Worm (Caenorhabditis elegans) whole organism, early embryonic: ENCODE data around the gene F58E6.5.

Source experiments
- B0310.2 ChIP-seq: sonication (generic microtip); optimal IDR thresholded peaks from 2 replicates; lab custom pipeline; 2016; ENCODE audit warnings: mild to moderate bottlenecking, missing genetic modification characterization, missing compliant biosample characterization
- aly-1 ChIP-seq: sonication (generic microtip); optimal IDR thresholded peaks from 2 replicates; lab custom pipeline; 2016; ENCODE audit warnings: missing genetic modification characterization, missing compliant biosample characterization
- ama-1 ChIP-seq: fragments of 150-350 bp; optimal IDR thresholded peaks from 2 replicates; lab custom pipeline; 2014
- ceh-13 ChIP-seq: fragments of 200-800 bp; sonication (Bioruptor generic); optimal IDR thresholded peaks from 2 replicates; lab custom pipeline; 2018; ENCODE audit warnings: mild to moderate bottlenecking, missing genetic modification characterization, missing compliant biosample characterization
- ceh-36 ChIP-seq: sonication (generic microtip); optimal IDR thresholded peaks from 2 replicates; lab custom pipeline; 2016; ENCODE audit warnings: missing genetic modification characterization, inconsistent platforms, missing compliant biosample characterization
- flt-1 ChIP-seq: fragments of 200-800 bp; sonication (Bioruptor generic); IDR thresholded peaks from 2 replicates; pipeline ENCODE4 v1.3.6; 2022; ENCODE audit warnings: missing genetic modification characterization, missing compliant biosample characterization
- hmg-4 ChIP-seq: fragments of 200-800 bp; sonication (Bioruptor generic); optimal IDR thresholded peaks from 2 replicates; lab custom pipeline; 2018; ENCODE audit warnings: mild to moderate bottlenecking, missing genetic modification characterization, missing compliant biosample characterization
- sea-1 ChIP-seq: fragments of 200-800 bp; sonication (Bioruptor generic); conservative IDR thresholded peaks from 2 replicates; pipeline ENCODE4 v1.3.6; 2022; ENCODE audit warnings: missing genetic modification characterization, missing compliant biosample characterization

DNA sequence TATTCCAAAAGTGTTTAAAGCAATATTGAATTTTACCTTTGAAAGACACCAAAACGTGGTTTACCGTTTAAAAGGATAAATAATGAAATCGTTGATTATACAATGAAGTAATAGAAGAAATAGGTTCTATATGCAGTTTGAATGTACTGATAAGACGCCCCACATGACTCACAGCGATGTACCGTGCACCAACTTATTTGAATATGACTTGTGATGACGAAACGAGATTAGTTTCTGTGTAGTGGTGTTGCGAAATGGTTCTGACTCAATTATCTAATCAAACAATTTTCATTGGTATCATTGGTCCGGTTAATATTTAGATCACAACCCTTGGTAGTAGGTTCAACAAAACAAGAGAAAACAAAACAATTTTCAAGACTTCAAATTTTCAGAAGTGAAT lies 43.2 kb downstream of the F58E6.5 start:
- no peak for TF ChIP-seq ceh-13 (GFP tag; lab: Kevin White, UChicago)
- no peak for TF ChIP-seq aly-1
- TF ChIP-seq sea-1 (GFP tag; lab: Robert Waterston, UW) = no peak
- no peak for TF ChIP-seq ceh-36
- TF ChIP-seq flt-1 (GFP tag; lab: Robert Waterston, UW) = no peak
- no peak for TF ChIP-seq ama-1 (lab: Kevin White, UChicago)
- no peak for TF ChIP-seq hmg-4 (GFP tag; lab: Kevin White, UChicago)
- TF ChIP-seq B0310.2 (tag; lab: Kevin White, UChicago) = no peak
